Worm (Caenorhabditis elegans) whole organism, L4/young adult: ENCODE measurements around the gene F55D10.4.

ENCODE experiments used
- W03F9.2 ChIP-seq: fragments of 150-350 bp; optimal IDR thresholded peaks from 2 replicates; lab custom pipeline; 2014; ENCODE audit warnings: missing biosample characterization, missing genetic modification characterization
- dao-5 ChIP-seq: sonication (generic microtip); optimal IDR thresholded peaks from 2 replicates; lab custom pipeline; 2016; ENCODE audit warnings: missing genotype, missing genetic modification characterization, moderate library complexity, missing compliant biosample characterization
- him-1 ChIP-seq: sonication (generic microtip); optimal IDR thresholded peaks from 2 replicates; lab custom pipeline; 2016; ENCODE audit warnings: missing genotype, missing genetic modification reagents, missing genetic modification characterization, missing compliant biosample characterization

The F55D10.4 gene

DNA sequence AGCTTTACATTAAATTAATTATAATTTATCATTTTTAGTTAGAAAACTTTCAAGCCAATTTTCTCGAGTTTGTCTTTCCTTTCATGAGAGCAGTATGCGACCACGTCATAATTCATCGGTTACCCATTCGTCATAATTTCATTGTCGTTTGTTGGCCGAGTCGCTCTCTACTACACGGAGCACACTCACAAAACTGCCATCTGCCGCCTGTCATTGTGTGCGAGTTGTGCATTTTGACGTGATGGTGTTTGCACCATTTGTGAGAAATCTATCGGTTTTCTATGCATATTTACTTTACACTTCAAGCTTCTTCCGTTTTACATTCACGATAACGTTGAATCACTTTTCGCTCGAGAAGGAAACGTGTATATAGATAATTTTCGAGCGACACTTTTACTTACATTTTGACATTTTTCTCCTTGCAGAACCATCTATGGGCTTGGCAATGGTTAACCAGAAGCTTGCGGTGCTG is 13.7 kb downstream of the F55D10.4 start, which contains the start of gene dhhc-10:
Gene dhhc-10, plus strand, starts transcription at position 422 of the 472 bp plus-strand sequence.
- no peak for TF ChIP-seq him-1 (tag; lab: Kevin White, UChicago)
- no peak for TF ChIP-seq dao-5 (tag; lab: Kevin White, UChicago)
- TF ChIP-seq W03F9.2 (tag; lab: Kevin White, UChicago) = peak; percentile 11

DNA sequence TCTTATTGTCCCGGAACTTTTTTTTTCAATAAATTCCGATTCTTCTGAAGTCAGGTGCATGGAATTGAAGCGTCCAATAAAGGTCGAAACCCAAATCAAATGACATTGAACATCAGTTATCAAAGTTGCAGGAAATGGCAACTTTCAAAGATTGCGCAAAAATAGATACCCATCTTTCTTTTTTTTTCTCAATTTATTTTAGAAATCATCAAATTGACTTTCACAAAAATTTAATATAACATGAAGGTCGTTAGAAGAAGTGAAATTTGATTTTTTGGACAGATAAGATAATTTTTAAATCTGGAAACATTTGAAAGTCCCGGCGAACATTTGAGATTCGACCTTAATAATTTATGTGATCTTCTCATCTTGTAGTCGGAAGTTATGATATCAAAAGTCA is 14.8 kb downstream of the F55D10.4 start:
- no peak for TF ChIP-seq him-1 (tag; lab: Kevin White, UChicago)
- TF ChIP-seq dao-5 (tag; lab: Kevin White, UChicago) = no peak
- no peak for TF ChIP-seq W03F9.2 (tag; lab: Kevin White, UChicago)

DNA sequence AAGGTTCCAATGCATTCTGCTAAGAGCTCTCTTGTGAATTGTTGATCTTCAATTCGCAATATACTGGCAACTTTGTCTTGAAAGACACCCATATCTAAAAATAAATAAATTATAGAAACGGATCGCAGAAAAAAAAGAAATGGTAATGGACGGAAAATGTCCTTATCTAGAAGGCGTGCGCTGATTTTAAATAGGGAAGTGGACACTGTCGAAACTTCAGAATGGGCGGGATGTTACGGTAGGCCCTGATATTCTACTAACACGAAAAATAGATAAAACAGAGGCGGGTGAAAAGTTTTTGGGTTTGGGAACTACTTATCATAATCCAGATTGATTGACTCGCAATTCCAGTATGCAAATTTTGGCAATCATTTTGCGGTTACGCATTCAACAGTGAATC is 15.6 kb downstream of the F55D10.4 start, which contains the start of gene aqp-8:
Gene aqp-8, minus strand, starts transcription at position 101 of the 400 bp plus-strand sequence.
- TF ChIP-seq him-1 (tag; lab: Kevin White, UChicago) (no peak), dao-5 (tag; lab: Kevin White, UChicago) (no peak), W03F9.2 (tag; lab: Kevin White, UChicago) (no peak)

DNA sequence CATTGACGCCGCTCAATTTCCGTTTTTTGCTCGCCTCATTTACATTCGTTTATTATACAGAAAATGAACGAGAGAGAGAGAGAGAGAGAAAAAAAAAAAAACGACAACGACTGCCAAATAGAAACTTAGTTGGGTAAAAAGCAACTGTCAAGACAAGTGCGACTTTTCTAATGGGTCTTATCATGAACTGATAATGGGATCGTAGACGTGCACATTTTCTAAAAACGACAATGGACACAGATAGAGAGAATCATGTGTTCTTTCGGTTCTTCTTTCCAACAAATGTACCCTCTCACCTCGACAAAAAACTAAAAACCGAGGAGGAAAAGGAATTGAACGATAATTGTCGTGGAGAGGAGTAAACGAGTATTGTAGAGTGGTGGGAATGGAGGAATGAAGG is 20.4 kb downstream of the F55D10.4 start:
- TF ChIP-seq dao-5 (tag; lab: Kevin White, UChicago) (no peak), W03F9.2 (tag; lab: Kevin White, UChicago) (no peak), him-1 (tag; lab: Kevin White, UChicago) (no peak)

DNA sequence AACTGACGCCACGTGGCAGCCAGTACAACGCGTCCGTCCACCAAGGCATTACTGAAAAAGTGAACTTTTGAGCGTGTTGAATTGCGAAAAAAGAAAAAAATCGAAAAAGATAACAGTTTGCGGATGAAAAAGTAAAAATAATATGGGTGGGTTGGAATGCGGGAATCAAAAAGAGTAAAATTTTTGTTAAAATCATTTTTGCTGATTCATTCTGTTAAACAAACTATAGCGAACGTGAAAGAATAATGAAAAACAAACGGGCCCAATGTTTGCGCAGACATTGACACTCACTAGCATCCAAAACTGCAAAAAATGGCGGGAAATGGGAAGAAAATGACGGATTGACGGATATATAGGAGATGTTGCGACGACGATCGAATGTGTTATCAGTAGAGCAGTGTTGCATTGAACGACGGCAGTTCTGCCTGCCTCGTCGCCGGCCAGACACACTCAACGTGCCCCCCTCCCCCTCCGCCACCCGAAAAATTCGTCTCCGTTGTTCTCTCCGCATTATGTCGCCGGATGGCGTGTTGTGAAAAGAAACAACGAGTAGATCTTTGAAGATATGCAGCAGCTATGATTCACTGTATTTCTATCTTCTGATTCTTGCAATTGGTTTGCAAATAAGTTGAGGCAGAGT is 20.9 kb downstream of the F55D10.4 start, which contains the start of gene hyl-2:
Gene hyl-2, minus strand, starts transcription at position 51 of the 640 bp plus-strand sequence.
- TF ChIP-seq him-1 (tag; lab: Kevin White, UChicago) (no peak), dao-5 (tag; lab: Kevin White, UChicago) (no peak), W03F9.2 (tag; lab: Kevin White, UChicago) (no peak)

ce11 chrX:4698271-4698670 is 22.2 kb downstream of the F55D10.4 start:
- TF ChIP-seq W03F9.2 (tag; lab: Kevin White, UChicago) = no peak
- TF ChIP-seq dao-5 (tag; lab: Kevin White, UChicago) = no peak

ce11 chrX:4694611-4695370 is 25.7 kb downstream of the F55D10.4 start:
- no peak for TF ChIP-seq dao-5 (tag; lab: Kevin White, UChicago)
- no peak for TF ChIP-seq W03F9.2 (tag; lab: Kevin White, UChicago)
- TF ChIP-seq him-1 (tag; lab: Kevin White, UChicago) = no peak

DNA sequence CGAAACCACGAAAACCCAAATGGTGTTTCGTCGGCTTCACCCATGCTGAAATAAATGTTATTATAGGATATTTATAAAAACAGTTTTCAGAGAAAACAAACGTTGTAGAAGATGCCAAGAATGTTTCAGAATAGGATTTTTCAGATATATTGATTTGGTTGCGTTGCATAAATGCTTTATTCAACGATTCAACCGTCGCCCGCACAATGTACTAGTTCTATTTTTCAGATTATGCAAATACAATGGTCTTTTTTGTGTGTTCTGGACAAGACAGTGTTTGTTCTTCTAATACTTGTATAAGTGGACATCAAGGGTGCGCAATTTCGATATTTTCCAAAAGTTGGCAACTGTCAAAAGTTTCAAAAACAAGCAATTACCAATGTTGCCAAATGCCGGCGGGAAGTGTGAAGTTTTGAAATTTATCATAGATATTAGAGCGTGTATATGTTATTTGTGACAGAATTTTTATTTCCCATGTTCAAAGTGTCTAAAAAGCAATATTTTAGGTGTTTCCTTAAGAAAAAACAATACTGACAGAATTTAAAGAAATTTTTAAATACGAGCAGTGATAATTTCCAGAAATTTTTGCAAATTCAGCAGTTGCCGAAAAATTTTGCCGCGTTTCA is 29.2 kb downstream of the F55D10.4 start, which contains the start of gene K02G10.5:
Gene K02G10.5, minus strand, starts transcription at position 51 of the 626 bp plus-strand sequence.
- no peak for TF ChIP-seq him-1 (tag; lab: Kevin White, UChicago)
- no peak for TF ChIP-seq W03F9.2 (tag; lab: Kevin White, UChicago)
- no peak for TF ChIP-seq dao-5 (tag; lab: Kevin White, UChicago)

DNA sequence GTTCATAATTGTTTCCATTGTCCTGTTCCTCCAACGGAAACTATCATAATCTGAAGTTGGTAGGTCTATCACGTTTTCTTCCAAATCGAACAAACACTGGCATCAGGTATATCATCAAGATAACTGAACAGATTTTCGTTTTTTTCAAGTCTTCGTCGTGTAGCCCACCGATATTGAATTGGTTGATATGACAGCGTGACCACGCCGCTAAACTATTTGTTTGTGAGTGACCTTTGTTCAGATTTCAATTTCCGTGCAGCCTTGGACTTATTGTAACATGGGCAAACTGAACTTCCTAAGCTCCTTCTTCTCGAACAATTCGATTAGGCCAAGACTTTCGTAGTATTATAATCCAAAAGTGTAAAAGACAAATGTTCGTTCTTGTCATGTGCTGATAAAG is 34.9 kb downstream of the F55D10.4 start:
- TF ChIP-seq him-1 (tag; lab: Kevin White, UChicago) (no peak), dao-5 (tag; lab: Kevin White, UChicago) (no peak), W03F9.2 (tag; lab: Kevin White, UChicago) (no peak)

ce11 chrX:4682616-4683015 is 37.8 kb downstream of the F55D10.4 start, which contains the start of gene K02G10.15:
Gene K02G10.15, minus strand, starts transcription at chrX:4682716.
- no peak for TF ChIP-seq him-1 (tag; lab: Kevin White, UChicago)
- no peak for TF ChIP-seq W03F9.2 (tag; lab: Kevin White, UChicago)
- TF ChIP-seq dao-5 (tag; lab: Kevin White, UChicago) = no peak

DNA sequence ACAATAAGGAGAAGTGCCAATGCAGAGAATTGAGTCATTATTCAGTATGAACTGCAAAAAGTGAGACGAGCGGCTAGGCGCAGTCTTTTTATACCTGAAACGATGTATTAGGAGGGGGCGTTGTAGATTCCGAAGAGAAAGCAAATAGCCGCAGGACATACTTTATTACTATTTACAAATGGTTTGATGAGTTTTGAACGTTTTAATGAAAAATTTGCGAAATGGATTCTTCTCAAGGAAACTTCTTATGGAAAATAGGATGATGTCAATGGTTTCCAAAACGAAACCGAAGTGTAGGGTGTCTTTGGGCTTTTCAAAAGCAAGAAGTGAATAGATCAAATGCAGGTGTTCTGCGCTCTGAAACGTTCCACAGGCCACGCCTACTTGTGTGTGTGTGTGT is 42.4 kb downstream of the F55D10.4 start, which contains the start of gene flp-11:
Gene flp-11, minus strand, starts transcription at position 101 of the 400 bp plus-strand sequence.
- no peak for TF ChIP-seq him-1 (tag; lab: Kevin White, UChicago)
- no peak for TF ChIP-seq dao-5 (tag; lab: Kevin White, UChicago)
- no peak for TF ChIP-seq W03F9.2 (tag; lab: Kevin White, UChicago)

- TF ChIP-seq dao-5 (tag; lab: Kevin White, UChicago) (no peak), him-1 (tag; lab: Kevin White, UChicago) (no peak), W03F9.2 (tag; lab: Kevin White, UChicago) (no peak)
Measured at ce11 chrX:4676702-4677101, 43.8 kb downstream of the F55D10.4 start.
